Worm (Caenorhabditis elegans): Measurements from ENCODE around the gene C16D9.1.

- TF ChIP-seq ztf-23 (GFP tag; IDR thresholded peaks at IDR 0.05) (no peak), cog-1 (tag; optimal IDR thresholded peaks at IDR 0.05) (no peak), flt-1 (GFP tag; IDR thresholded peaks at IDR 0.05) (no peak), T22C8.4 (GFP tag; IDR thresholded peaks at IDR 0.05) (no peak), med-1 (GFP tag; optimal IDR thresholded peaks at IDR 0.05; ENCODE audit: insufficient read depth) (no peak), tab-1 (GFP tag; IDR thresholded peaks at IDR 0.05) (no peak), klf-2 (GFP tag; conservative IDR thresholded peaks at IDR 0.05) (no peak)
These were observed 48.6 kb downstream of the C16D9.1 start, which contains the start of gene clec-218 for ce11 chrV:8307681-8308080.
